Fruit fly (Drosophila melanogaster): ENCODE data around the gene bigmax.
A peak's percentile ranks its signal among the peaks of the same experiment; 100 is the strongest.

The bigmax gene

dm6 chr3R:27292159-27292880, 4.0 kb upstream of the bigmax start, which contains the start of gene CG3348 (continued):
- TF ChIP-seq CG3838 (GFP tag; optimal IDR thresholded peaks at IDR 0.05) (no peak), stc (GFP tag; IDR thresholded peaks at IDR 0.05) (0 out of 2 replicates have a peak, but pooled peaks have one; percentile 30), Asciz (GFP tag; optimal IDR thresholded peaks at IDR 0.05) (peak; percentile 61), CG30020 (tag; optimal IDR thresholded peaks at IDR 0.05) (no peak), nerfin-2 (GFP tag; IDR thresholded peaks at IDR 0.05; ENCODE audit: partially characterized antibody) (no peak), ara (GFP tag; IDR thresholded peaks at IDR 0.05) (peak; percentile 45; the same call in 1 of the 2 replicates), Oaz (GFP tag; IDR thresholded peaks at IDR 0.05) (peak; percentile 49; the same call in 1 of the 2 replicates), H2.0 (GFP tag; IDR thresholded peaks at IDR 0.05) (peak; percentile 67), Eip74EF (GFP tag; optimal IDR thresholded peaks at IDR 0.05) (peak in 1 of 2 experiments; percentile 1), nau (GFP tag; optimal IDR thresholded peaks at IDR 0.05) (peak; percentile 35), luna (GFP tag; optimal IDR thresholded peaks at IDR 0.05) (no peak), D19B (GFP tag; optimal IDR thresholded peaks at IDR 0.05) (peak; percentile 83), Mrtf (GFP tag; IDR thresholded peaks at IDR 0.05) (peak; percentile 58; the same call in 1 of the 3 replicates), sens-2 (GFP tag; IDR thresholded peaks at IDR 0.05) (peak; percentile 15; the same call in 1 of the 2 replicates), trh (GFP tag; optimal IDR thresholded peaks at IDR 0.05) (no peak), CG17361 (GFP tag; IDR thresholded peaks at IDR 0.05) (peak; percentile 61), CG8388 (GFP tag; optimal IDR thresholded peaks at IDR 0.05) (peak; percentile 67), bab2 (GFP tag; optimal IDR thresholded peaks at IDR 0.05) (peak; percentile 74), wor (GFP tag; IDR thresholded peaks at IDR 0.05) (0 out of 2 replicates have a peak, but pooled peaks have one; percentile 16), Lhr (GFP tag; optimal IDR thresholded peaks at IDR 0.05) (no peak), salm (tag; optimal IDR thresholded peaks at IDR 0.05) (no peak), Hsf (GFP tag; optimal IDR thresholded peaks at IDR 0.05) (peak; percentile 71), CG4707 (GFP tag; optimal IDR thresholded peaks at IDR 0.05) (no peak), CG12071 (GFP tag; optimal IDR thresholded peaks at IDR 0.05) (peak; percentile 62), CG11093 (GFP tag; IDR thresholded peaks at IDR 0.05) (no peak), chif (GFP tag; optimal IDR thresholded peaks at IDR 0.05) (peak; percentile 8 to 39), CG30403 (GFP tag; optimal IDR thresholded peaks at IDR 0.05) (peak; percentile 79), CG17328 (GFP tag; IDR thresholded peaks at IDR 0.05) (peak; percentile 71), CG9817 (tag; optimal IDR thresholded peaks at IDR 0.05) (peak; percentile 82), Rfx (GFP tag; IDR thresholded peaks at IDR 0.05) (peak; percentile 87), Trl (optimal IDR thresholded peaks at IDR 0.05) (no peak), Trl (GFP tag; optimal IDR thresholded peaks at IDR 0.05) (peak; percentile 20), fd3F (GFP tag; optimal IDR thresholded peaks at IDR 0.05) (peak; percentile 51), CG9727 (GFP tag; optimal IDR thresholded peaks at IDR 0.05) (peak; percentile 84), CG1529 (GFP tag; optimal IDR thresholded peaks at IDR 0.05) (peak; percentile 20), CG3847 (GFP tag; IDR thresholded peaks at IDR 0.05) (peak; percentile 76), CG12942 (GFP tag; optimal IDR thresholded peaks at IDR 0.05) (peak; percentile 36), disco-r (GFP tag; optimal IDR thresholded peaks at IDR 0.05) (no peak), pum (GFP tag; optimal IDR thresholded peaks at IDR 0.05) (peak; percentile 38), br (optimal IDR thresholded peaks at IDR 0.05) (no peak), ro (GFP tag; IDR thresholded peaks at IDR 0.05) (peak; percentile 20; the same call in 1 of the 2 replicates), Dek (tag; optimal IDR thresholded peaks at IDR 0.05) (peak; percentile 72), CG6272 (GFP tag; IDR thresholded peaks at IDR 0.05) (peak; percentile 27; the same call in 1 of the 2 replicates), vnd (GFP tag; IDR thresholded peaks at IDR 0.05; ENCODE audit: partially characterized antibody) (no peak), CG2678 (tag; optimal IDR thresholded peaks at IDR 0.05) (peak; percentile 87), sr (GFP tag; IDR thresholded peaks at IDR 0.05) (no peak), HmgD (GFP tag; optimal IDR thresholded peaks at IDR 0.05) (no peak), CG3726 (GFP tag; IDR thresholded peaks at IDR 0.05) (no peak), Drgx (GFP tag; IDR thresholded peaks at IDR 0.05) (peak; percentile 37), psq (GFP tag; optimal IDR thresholded peaks at IDR 0.05) (no peak)

Data from whole organism, embryonic.